Worm (Caenorhabditis elegans): ENCODE data around the gene srv-27.

srv-27 gene

DNA sequence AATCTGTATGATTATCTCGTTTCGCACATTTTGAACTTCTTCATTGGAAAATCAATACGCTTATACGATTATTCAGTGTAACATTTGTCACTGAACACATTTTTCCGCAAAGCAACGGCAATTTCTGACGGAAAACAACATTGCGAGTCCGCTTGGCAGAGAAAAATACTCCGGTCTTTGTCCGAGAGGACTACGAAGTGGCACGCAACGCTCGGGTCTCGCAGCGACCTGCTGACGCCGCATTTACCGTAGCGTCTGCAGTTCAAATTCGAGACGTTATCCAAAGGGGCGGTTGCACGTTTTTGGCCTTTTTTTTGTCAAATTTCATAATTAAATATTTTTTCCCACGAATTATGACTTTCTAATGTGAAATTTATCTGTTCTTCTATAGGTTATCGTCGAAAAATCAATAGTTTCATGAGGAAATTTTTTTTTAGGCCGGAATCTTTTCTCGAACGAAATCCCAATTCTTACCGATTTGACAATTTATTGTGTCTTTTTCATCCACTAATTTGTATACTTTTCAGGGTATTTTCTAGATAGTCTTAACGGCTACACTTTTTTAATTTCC, 25.6 kb upstream of the srv-27 start, which contains the start of gene sqd-1 (continued):
- no peak for TF ChIP-seq daf-8 (GFP tag; IDR thresholded peaks at IDR 0.05)
- TF ChIP-seq arid-1 (GFP tag; conservative IDR thresholded peaks at IDR 0.05) = peak; percentile 92
- no peak for TF ChIP-seq zip-11 (GFP tag; IDR thresholded peaks at IDR 0.05)
- peak; percentile 94 for TF ChIP-seq nhr-102 (tag; optimal IDR thresholded peaks at IDR 0.05)
- peak; percentile 93 for TF ChIP-seq nhr-6 (tag; optimal IDR thresholded peaks at IDR 0.05)
- TF ChIP-seq mdt-29 (GFP tag; IDR thresholded peaks at IDR 0.05) = peak; percentile 93
- peak; percentile 97 for TF ChIP-seq mes-2 (tag; optimal IDR thresholded peaks at IDR 0.05; ENCODE audit: poor library complexity, severe bottlenecking)
- no peak for TF ChIP-seq mxl-2 (GFP tag; conservative IDR thresholded peaks at IDR 0.05)
- TF ChIP-seq php-3 (GFP tag; IDR thresholded peaks at IDR 0.05) = peak; percentile 76; the same call in 1 of the 2 replicates
- peak; percentile 7 for TF ChIP-seq ztf-11 (tag; optimal IDR thresholded peaks at IDR 0.05)
- peak; percentile 53; the same call in 1 of the 2 replicates for TF ChIP-seq dmd-8 (GFP tag; IDR thresholded peaks at IDR 0.05)
- peak; percentile 92 for TF ChIP-seq lin-38 (GFP tag; IDR thresholded peaks at IDR 0.05)
- peak; percentile 82 for TF ChIP-seq duxl-1 (tag; optimal IDR thresholded peaks at IDR 0.05; ENCODE audit: poor library complexity)
- TF ChIP-seq hmg-1.1 (GFP tag; IDR thresholded peaks at IDR 0.05) = peak; percentile 96
- TF ChIP-seq F44E2.7 (GFP tag; IDR thresholded peaks at IDR 0.05) = no peak
- no peak for TF ChIP-seq tag-97 (GFP tag; IDR thresholded peaks at IDR 0.05)
- TF ChIP-seq hlh-11 (tag; optimal IDR thresholded peaks at IDR 0.05) = peak; percentile 95
- peak; percentile 76 for TF ChIP-seq nhr-28 (tag; optimal IDR thresholded peaks at IDR 0.05)
- no peak for TF ChIP-seq egl-27 (tag; optimal IDR thresholded peaks at IDR 0.05)
- no peak for TF ChIP-seq nhr-237 (tag; optimal IDR thresholded peaks at IDR 0.05)
- TF ChIP-seq zfp-2 (tag; optimal IDR thresholded peaks at IDR 0.05) = peak; percentile 99
- no peak for TF ChIP-seq aly-2 (tag; optimal IDR thresholded peaks at IDR 0.05)
- no peak for TF ChIP-seq unc-39 (tag; optimal IDR thresholded peaks at IDR 0.05)
- TF ChIP-seq vab-7 (GFP tag; IDR thresholded peaks at IDR 0.05) = peak; percentile 90
- TF ChIP-seq Y48G9A.11 (GFP tag; IDR thresholded peaks at IDR 0.05) = peak; percentile 87
- 0 out of 4 replicates have a peak, but pooled peaks of 1 of the 2 experiments have one; percentile 14 for TF ChIP-seq madf-5 (GFP tag; IDR thresholded peaks at IDR 0.05)
- TF ChIP-seq unc-130 (GFP tag; optimal IDR thresholded peaks at IDR 0.05) = peak; percentile 86
- TF ChIP-seq nhr-48 (tag; optimal IDR thresholded peaks at IDR 0.05) = peak; percentile 87
- TF ChIP-seq mxl-3 (GFP tag; optimal IDR thresholded peaks at IDR 0.05) = peak; percentile 86
- peak; percentile 89 for TF ChIP-seq F37D6.2 (tag; optimal IDR thresholded peaks at IDR 0.05)
- peak; percentile 82 for TF ChIP-seq ama-1 (optimal IDR thresholded peaks at IDR 0.05)
- no peak for TF ChIP-seq lir-3 (tag; optimal IDR thresholded peaks at IDR 0.05)
- peak; percentile 96 for TF ChIP-seq snpc-1.2 (GFP tag; IDR thresholded peaks at IDR 0.05)
- peak; percentile 0 for TF ChIP-seq zag-1 (tag; optimal IDR thresholded peaks at IDR 0.05)
- peak; percentile 78 for TF ChIP-seq set-16 (GFP tag; IDR thresholded peaks at IDR 0.05)
- peak; percentile 95 for TF ChIP-seq rbr-2 (tag; optimal IDR thresholded peaks at IDR 0.05)

- peak; percentile 15 for TF ChIP-seq ces-1 (GFP tag; optimal IDR thresholded peaks at IDR 0.05)
- no peak for TF ChIP-seq R02D3.7 (tag; optimal IDR thresholded peaks at IDR 0.05)
- TF ChIP-seq dmd-8 (GFP tag; IDR thresholded peaks at IDR 0.05) = no peak
- peak; percentile 93 for TF ChIP-seq ceh-44 (GFP tag; IDR thresholded peaks at IDR 0.05)
- no peak for TF ChIP-seq daf-12 (tag; optimal IDR thresholded peaks at IDR 0.05)
- TF ChIP-seq nhr-28 (tag; optimal IDR thresholded peaks at IDR 0.05) = peak; percentile 60
- peak; percentile 51; the same call in 1 of the 2 replicates for TF ChIP-seq ctbp-1 (GFP tag; IDR thresholded peaks at IDR 0.05)
- TF ChIP-seq lir-3 (tag; optimal IDR thresholded peaks at IDR 0.05) = peak; percentile 35
- TF ChIP-seq ZK546.5 (tag; optimal IDR thresholded peaks at IDR 0.05) = peak; percentile 43 to 51
- TF ChIP-seq pqm-1 (tag; optimal IDR thresholded peaks at IDR 0.05) = no peak
- TF ChIP-seq ceh-62 (tag; optimal IDR thresholded peaks at IDR 0.05) = no peak
- peak; percentile 51 for TF ChIP-seq mxl-3 (GFP tag; optimal IDR thresholded peaks at IDR 0.05)
- TF ChIP-seq zip-2 (tag; optimal IDR thresholded peaks at IDR 0.05) = peak; percentile 72
- TF ChIP-seq ztf-7 (tag; optimal IDR thresholded peaks at IDR 0.05) = peak; percentile 84
- TF ChIP-seq egl-27 (tag; optimal IDR thresholded peaks at IDR 0.05) = no peak
- peak; percentile 84 for TF ChIP-seq snpc-1.2 (GFP tag; IDR thresholded peaks at IDR 0.05)
- peak; percentile 76; the same call in 1 of the 2 replicates for TF ChIP-seq tra-1 (GFP tag; IDR thresholded peaks at IDR 0.05)
- peak; percentile 71 for TF ChIP-seq hlh-11 (tag; optimal IDR thresholded peaks at IDR 0.05)
- peak; percentile 88 for TF ChIP-seq zfp-2 (tag; optimal IDR thresholded peaks at IDR 0.05)
- TF ChIP-seq dve-1 (tag; optimal IDR thresholded peaks at IDR 0.05; ENCODE audit: insufficient read depth) = peak; percentile 90
- TF ChIP-seq nhr-42 (GFP tag; IDR thresholded peaks at IDR 0.05) = no peak
- TF ChIP-seq dmd-6 (GFP tag; IDR thresholded peaks at IDR 0.05) = peak; percentile 78
- peak; percentile 88 for TF ChIP-seq mep-1 (tag; optimal IDR thresholded peaks at IDR 0.05)
Measured at ce11 chrIV:6321667-6322066, 23.5 kb upstream of the srv-27 start, which contains the start of gene Y73B6BL.29. TSS of gene Y73B6BL.29 (plus strand) at chrIV:6321929.

Measured in whole organism, L4 larva.